Fruit fly (Drosophila melanogaster) whole organism, embryonic: Measurements from ENCODE around the gene CG4594.
A peak's percentile ranks its signal among the peaks of the same experiment; 100 is the strongest.

Experiments used
- Abd-B ChIP-seq: fragments of 200-800 bp; sonication (Bioruptor generic); optimal IDR thresholded peaks from 2 replicates; lab custom pipeline; 2018; ENCODE audit warnings: missing biosample characterization, mild to moderate bottlenecking, missing genetic modification characterization, moderate library complexity
- Bteb2 ChIP-seq: fragments of 200-800 bp; sonication (Bioruptor generic); optimal IDR thresholded peaks from 2 replicates; lab custom pipeline; 2016; ENCODE audit warnings: missing biosample characterization, missing genetic modification characterization
- C15 ChIP-seq: fragments of 200-800 bp; sonication (Bioruptor generic); IDR thresholded peaks from 3 replicates; pipeline ENCODE4 v1.3.6; 2022; ENCODE audit warnings: missing biosample characterization, missing genetic modification characterization
- CG10366 ChIP-seq: fragments of 200-800 bp; sonication (Bioruptor generic); IDR thresholded peaks from 2 replicates; pipeline ENCODE4 v1.3.6; 2022; ENCODE audit warnings: missing biosample characterization, missing genetic modification characterization
- CG10959 ChIP-seq: fragments of 200-800 bp; sonication (Bioruptor generic); IDR thresholded peaks from 2 replicates; pipeline ENCODE4 v1.3.6; 2022; ENCODE audit warnings: missing biosample characterization, missing genetic modification characterization
- CG11247 ChIP-seq: fragments of 200-800 bp; sonication (Bioruptor generic); IDR thresholded peaks from 2 replicates; pipeline ENCODE4 v1.3.6; 2022; ENCODE audit warnings: missing biosample characterization, missing genetic modification characterization
- CG12659 ChIP-seq: fragments of 200-800 bp; sonication (Bioruptor generic); optimal IDR thresholded peaks from 3 replicates; lab custom pipeline; 2017; ENCODE audit warnings: mild to moderate bottlenecking, missing biosample characterization, missing genetic modification reagents, missing genetic modification characterization
- CG15011 ChIP-seq: fragments of 200-800 bp; sonication (Bioruptor generic); optimal IDR thresholded peaks from 3 replicates; lab custom pipeline; 2018; ENCODE audit warnings: missing biosample characterization, mild to moderate bottlenecking, missing genetic modification characterization
- CG15269 ChIP-seq: fragments of 200-800 bp; sonication (Bioruptor generic); optimal IDR thresholded peaks from 2 replicates; lab custom pipeline; 2018; ENCODE audit warnings: missing biosample characterization, mild to moderate bottlenecking, missing genetic modification characterization, moderate library complexity
- CG1529 ChIP-seq: fragments of 200-800 bp; sonication (Bioruptor generic); optimal IDR thresholded peaks from 3 replicates; lab custom pipeline; 2018; ENCODE audit warnings: missing biosample characterization, missing genetic modification characterization
- CG18619 ChIP-seq: fragments of 200-800 bp; sonication (Bioruptor generic); optimal IDR thresholded peaks from 3 replicates; lab custom pipeline; 2017; ENCODE audit warnings: missing biosample characterization, mild to moderate bottlenecking, missing genetic modification characterization
- CG2120 ChIP-seq: fragments of 200-800 bp; sonication (Bioruptor generic); optimal IDR thresholded peaks from 3 replicates; lab custom pipeline; 2016; ENCODE audit warnings: missing biosample characterization, missing genetic modification characterization
- CG2889 ChIP-seq: fragments of 200-800 bp; sonication (Bioruptor generic); IDR thresholded peaks from 3 replicates; pipeline ENCODE4 v1.3.6; 2022; ENCODE audit warnings: missing biosample characterization, missing genetic modification characterization
- CG3281 ChIP-seq: fragments of 200-800 bp; sonication (Bioruptor generic); optimal IDR thresholded peaks from 3 replicates; lab custom pipeline; 2017; ENCODE audit warnings: missing biosample characterization, mild to moderate bottlenecking, missing genetic modification characterization
- CG34224 ChIP-seq: fragments of 200-800 bp; sonication (Bioruptor generic); IDR thresholded peaks from 3 replicates; pipeline ENCODE4 v1.3.6; 2022; ENCODE audit warnings: missing biosample characterization, missing genetic modification characterization; ENCODE audit not compliant: partially characterized antibody
- CG3838 ChIP-seq: fragments of 200-800 bp; sonication (Bioruptor generic); optimal IDR thresholded peaks from 3 replicates; lab custom pipeline; 2016; ENCODE audit warnings: missing biosample characterization, missing genetic modification characterization
- CG4707 ChIP-seq: fragments of 200-800 bp; sonication (Bioruptor generic); optimal IDR thresholded peaks from 2 replicates; lab custom pipeline; 2018; ENCODE audit warnings: missing biosample characterization, mild to moderate bottlenecking, missing genetic modification characterization, moderate library complexity
- CG4854 ChIP-seq: fragments of 200-800 bp; sonication (Bioruptor generic); optimal IDR thresholded peaks from 2 replicates; lab custom pipeline; 2016; ENCODE audit warnings: missing biosample characterization, missing genetic modification characterization, inconsistent platforms
- CG6254 ChIP-seq: fragments of 200-800 bp; sonication (Bioruptor generic); optimal IDR thresholded peaks from 3 replicates; lab custom pipeline; 2017; ENCODE audit warnings: mild to moderate bottlenecking, missing biosample characterization, missing genetic modification reagents, missing genetic modification characterization
- CG6765 ChIP-seq: fragments of 200-800 bp; sonication (Bioruptor generic); optimal IDR thresholded peaks from 3 replicates; lab custom pipeline; 2017; ENCODE audit warnings: missing biosample characterization, mild to moderate bottlenecking, missing genetic modification characterization
- CG7372 ChIP-seq: fragments of 200-800 bp; sonication (Bioruptor generic); IDR thresholded peaks from 2 replicates; pipeline ENCODE4 v1.3.6; 2022; ENCODE audit warnings: missing biosample characterization, missing genetic modification characterization
- CG7839 ChIP-seq: fragments of 200-800 bp; sonication (Bioruptor generic); optimal IDR thresholded peaks from 3 replicates; lab custom pipeline; 2018; ENCODE audit warnings: missing biosample characterization, mild to moderate bottlenecking, missing genetic modification characterization, moderate library complexity
- CG8290 ChIP-seq, 3 experiments: fragments of 200-800 bp; sonication (Bioruptor generic); optimal IDR thresholded peaks; 2 replicates each; lab custom pipeline; 2016 to 2019; ENCODE audit warnings: missing biosample characterization in 3 of 3, missing genetic modification characterization in 3 of 3, mild to moderate bottlenecking in 2 of 3, moderate library complexity in 1 of 3
- CG9609 ChIP-seq: fragments of 200-800 bp; sonication (Bioruptor generic); optimal IDR thresholded peaks from 3 replicates; lab custom pipeline; 2016; ENCODE audit warnings: missing biosample characterization, missing genetic modification characterization
- D ChIP-seq, 2 experiments: fragments of 200-800 bp in 1 of 2; fragments of >200 bp in 1 of 2; sonication (Bioruptor generic) in 1 of 2; optimal IDR thresholded peaks; 2 replicates in 1 of 2; 3 replicates in 1 of 2; lab custom pipeline; 2017; ENCODE audit warnings: mild to moderate bottlenecking in 1 of 2, missing biosample characterization in 1 of 2, missing genetic modification characterization in 1 of 2, missing genetic modification reagents in 1 of 2
- Drgx ChIP-seq: fragments of 200-800 bp; sonication (Bioruptor generic); IDR thresholded peaks from 2 replicates; pipeline ENCODE4 v1.3.6; 2022; ENCODE audit warnings: missing biosample characterization, missing genetic modification characterization
- Fer3 ChIP-seq: fragments of 200-800 bp; sonication (Bioruptor generic); optimal IDR thresholded peaks from 2 replicates; lab custom pipeline; 2018; ENCODE audit warnings: missing biosample characterization, mild to moderate bottlenecking, missing genetic modification characterization, moderate library complexity
- HmgZ ChIP-seq: fragments of 200-800 bp; sonication (Bioruptor generic); optimal IDR thresholded peaks from 2 replicates; lab custom pipeline; 2018; ENCODE audit warnings: missing biosample characterization, mild to moderate bottlenecking, missing genetic modification characterization
- MBD-R2 ChIP-seq: fragments of 200-800 bp; sonication (Bioruptor generic); IDR thresholded peaks from 2 replicates; pipeline ENCODE4 v1.3.6; 2022; ENCODE audit warnings: missing biosample characterization, missing genetic modification characterization
- NC2β ChIP-seq: fragments of 200-800 bp; sonication (Bioruptor generic); optimal IDR thresholded peaks from 2 replicates; lab custom pipeline; 2016; ENCODE audit warnings: missing biosample characterization, missing genetic modification characterization
- Poxn ChIP-seq: fragments of 200-800 bp; sonication (Bioruptor generic); IDR thresholded peaks from 2 replicates; pipeline ENCODE4 v1.3.6; 2022; ENCODE audit warnings: missing biosample characterization, missing genetic modification characterization
- Scr ChIP-seq: fragments of 200-800 bp; sonication (Bioruptor generic); IDR thresholded peaks from 2 replicates; pipeline ENCODE4 v1.3.6; 2022; ENCODE audit warnings: missing biosample characterization, missing genetic modification characterization; ENCODE audit not compliant: partially characterized antibody
- abd-A ChIP-seq: fragments of 200-800 bp; sonication (Bioruptor generic); optimal IDR thresholded peaks from 3 replicates; lab custom pipeline; 2019; ENCODE audit warnings: missing biosample characterization, mild to moderate bottlenecking, missing genetic modification characterization, moderate library complexity
- btn ChIP-seq: fragments of 200-800 bp; sonication (Bioruptor generic); optimal IDR thresholded peaks from 2 replicates; lab custom pipeline; 2016; ENCODE audit warnings: missing biosample characterization, missing genetic modification characterization
- cas ChIP-seq: fragments of 200-800 bp; sonication (Bioruptor generic); IDR thresholded peaks from 2 replicates; pipeline ENCODE4 v1.3.6; 2022; ENCODE audit warnings: missing biosample characterization, missing genetic modification characterization
- cg ChIP-seq: fragments of 200-800 bp; sonication (Bioruptor generic); optimal IDR thresholded peaks from 3 replicates; lab custom pipeline; 2019; ENCODE audit warnings: missing biosample characterization, mild to moderate bottlenecking, missing genetic modification characterization, moderate library complexity
- crp ChIP-seq, 2 experiments: fragments of 200-800 bp; sonication (Bioruptor generic); optimal IDR thresholded peaks; 2 replicates in 1 of 2; 3 replicates in 1 of 2; lab custom pipeline; 2017; ENCODE audit warnings: missing biosample characterization in 2 of 2, missing genetic modification characterization in 2 of 2, mild to moderate bottlenecking in 1 of 2, moderate library complexity in 1 of 2
- da ChIP-seq: fragments of 200-800 bp; sonication (Bioruptor generic); optimal IDR thresholded peaks from 2 replicates; lab custom pipeline; 2016; ENCODE audit warnings: missing biosample characterization, missing genetic modification characterization
- dan ChIP-seq: fragments of 200-800 bp; sonication (Bioruptor generic); IDR thresholded peaks from 2 replicates; pipeline ENCODE4 v1.3.6; 2022; ENCODE audit warnings: missing biosample characterization, missing genetic modification characterization
- danr ChIP-seq: fragments of 200-800 bp; sonication (Bioruptor generic); IDR thresholded peaks from 2 replicates; pipeline ENCODE4 v1.3.6; 2022; ENCODE audit warnings: missing biosample characterization, missing genetic modification characterization
- gt ChIP-seq: fragments of 200-800 bp; sonication (Bioruptor generic); IDR thresholded peaks from 2 replicates; pipeline ENCODE4 v1.3.6; 2022; ENCODE audit warnings: missing biosample characterization, missing genetic modification characterization
- h ChIP-seq: fragments of >200 bp; optimal IDR thresholded peaks from 2 replicates; lab custom pipeline; 2017
- jigr1 ChIP-seq: fragments of 200-800 bp; sonication (Bioruptor generic); IDR thresholded peaks from 3 replicates; pipeline ENCODE4 v1.3.6; 2022; ENCODE audit warnings: missing biosample characterization, missing genetic modification characterization
- jumu ChIP-seq: fragments of 200-800 bp; sonication (Bioruptor generic); optimal IDR thresholded peaks from 3 replicates; lab custom pipeline; 2016; ENCODE audit warnings: missing biosample characterization, missing genetic modification characterization
- luna ChIP-seq: fragments of 200-800 bp; sonication (Bioruptor generic); optimal IDR thresholded peaks from 2 replicates; lab custom pipeline; 2016; ENCODE audit warnings: missing biosample characterization, missing genetic modification characterization
- pfk ChIP-seq: fragments of 200-800 bp; sonication (Bioruptor generic); optimal IDR thresholded peaks from 2 replicates; lab custom pipeline; 2018; ENCODE audit warnings: missing biosample characterization, mild to moderate bottlenecking, missing genetic modification characterization, moderate library complexity
- schlank ChIP-seq: fragments of 200-800 bp; sonication (Bioruptor generic); optimal IDR thresholded peaks from 2 replicates; lab custom pipeline; 2018; ENCODE audit warnings: missing biosample characterization, mild to moderate bottlenecking, missing genetic modification characterization
- seq ChIP-seq: fragments of 200-800 bp; sonication (Bioruptor generic); IDR thresholded peaks from 2 replicates; pipeline ENCODE4 v1.3.6; 2022; ENCODE audit warnings: missing biosample characterization, missing genetic modification characterization
- sima ChIP-seq: fragments of 200-800 bp; sonication (Bioruptor generic); optimal IDR thresholded peaks from 2 replicates; lab custom pipeline; 2016; ENCODE audit warnings: missing biosample characterization, missing genetic modification characterization
- vvl ChIP-seq: fragments of 200-800 bp; sonication (Bioruptor generic); IDR thresholded peaks from 2 replicates; pipeline ENCODE4 v1.3.6; 2022; ENCODE audit warnings: missing biosample characterization, missing genetic modification characterization

Gene CG4594

DNA sequence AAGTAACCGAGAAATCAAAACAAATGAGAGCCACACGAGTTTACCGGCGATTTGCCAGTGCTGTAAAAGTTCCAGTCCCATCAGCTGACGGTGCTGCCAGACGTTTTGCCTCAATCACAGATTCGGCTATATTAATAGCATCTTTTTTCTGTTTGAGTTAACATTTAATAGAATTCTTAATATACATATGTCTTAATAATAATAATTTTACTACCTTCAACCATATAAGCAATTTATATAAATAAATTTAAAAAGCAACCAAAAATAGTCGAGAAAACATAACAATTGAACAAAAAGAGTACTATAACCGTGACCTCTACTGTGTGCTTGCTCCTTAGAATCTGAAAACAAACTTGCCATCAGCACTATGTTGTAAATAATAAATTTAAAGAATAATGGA is 34.2 kb downstream of the CG4594 start, which contains the start of the genes CG13126 and CG4709 (continued):
- TF ChIP-seq cas (GFP tag; lab: Robert Waterston, UW) (peak; percentile 72), C15 (GFP tag; lab: Robert Waterston, UW) (0 out of 3 replicates have a peak, but pooled peaks have one; percentile 20), D (optimal IDR thresholded peaks at IDR 0.05; lab: Kevin White, UChicago) (no peak), D (GFP tag; optimal IDR thresholded peaks at IDR 0.05; lab: Kevin White, UChicago) (peak; percentile 87), sima (GFP tag; lab: Kevin White, UChicago) (no peak), CG12659 (GFP tag; lab: Kevin White, UChicago) (peak; percentile 90), CG11247 (GFP tag; lab: Robert Waterston, UW) (peak; percentile 83), CG3838 (GFP tag; lab: Kevin White, UChicago) (peak; percentile 58), NC2β (peak; percentile 9), CG6765 (GFP tag; lab: Kevin White, UChicago) (peak; percentile 88), Abd-B (GFP tag; lab: Kevin White, UChicago) (peak; percentile 83), btn (GFP tag; lab: Kevin White, UChicago) (no peak), CG2120 (GFP tag; lab: Kevin White, UChicago) (peak; percentile 82), CG18619 (GFP tag; lab: Kevin White, UChicago) (peak; percentile 87), dan (GFP tag; lab: Robert Waterston, UW) (no peak), CG3281 (GFP tag; lab: Kevin White, UChicago) (peak; percentile 92), HmgZ (tag; lab: Kevin White, UChicago) (peak; percentile 85), schlank (tag; lab: Kevin White, UChicago) (peak; percentile 24), CG1529 (GFP tag; lab: Kevin White, UChicago) (peak; percentile 70), luna (GFP tag; lab: Kevin White, UChicago) (no peak), CG6254 (peak; percentile 92), CG15269 (tag; lab: Kevin White, UChicago) (peak; percentile 91), CG15011 (GFP tag; lab: Kevin White, UChicago) (peak; percentile 77), CG4854 (peak; percentile 64), cg (no peak), da (GFP tag; lab: Kevin White, UChicago) (no peak), CG34224 (no peak), h (no peak), Fer3 (peak; percentile 94), jumu (GFP tag; lab: Kevin White, UChicago) (no peak), CG7839 (tag; lab: Kevin White, UChicago) (peak; percentile 94), CG10366 (peak; percentile 87), CG4707 (GFP tag; lab: Kevin White, UChicago) (peak; percentile 57), crp (GFP tag; optimal IDR thresholded peaks at IDR 0.05; lab: Kevin White, UChicago) (peak; percentile 79 to 96), seq (peak; percentile 66; the same call in 1 of the 2 replicates), Bteb2 (GFP tag; lab: Kevin White, UChicago) (peak; percentile 49), CG2889 (peak; percentile 74; the same call in 2 of the 3 replicates), danr (GFP tag; lab: Robert Waterston, UW) (peak; percentile 70), gt (GFP tag; lab: Robert Waterston, UW) (no peak), CG9609 (GFP tag; lab: Kevin White, UChicago) (no peak), CG7372 (GFP tag; lab: Robert Waterston, UW) (peak; percentile 83), abd-A (tag; lab: Kevin White, UChicago) (no peak), Poxn (GFP tag; lab: Robert Waterston, UW) (no peak; the same call in 1 of the 2 replicates), vvl (GFP tag; lab: Robert Waterston, UW) (peak; percentile 97), Scr (no peak), Drgx (peak; percentile 91), CG8290 (GFP tag; optimal IDR thresholded peaks at IDR 0.05; lab: Kevin White, UChicago) (peak; percentile 89), CG8290 (tag; optimal IDR thresholded peaks at IDR 0.05; lab: Kevin White, UChicago) (peak in 1 of 2 experiments; percentile 42), MBD-R2 (GFP tag; lab: Robert Waterston, UW) (peak; percentile 99), CG10959 (GFP tag; lab: Robert Waterston, UW) (peak; percentile 80), pfk (GFP tag; lab: Kevin White, UChicago) (no peak), jigr1 (peak; percentile 35; the same call in 1 of the 3 replicates)
